Worm (Caenorhabditis elegans) whole organism, mixed stage, embryonic: Measurements from ENCODE around the gene unc-77.

Source experiments
- M03D4.4 ChIP-seq: sonication (generic microtip); optimal IDR thresholded peaks from 2 replicates; lab custom pipeline; 2017; ENCODE audit warnings: mild to moderate bottlenecking, missing genetic modification characterization, missing compliant biosample characterization
- bed-3 ChIP-seq: fragments of 200-800 bp; sonication (Bioruptor generic); optimal IDR thresholded peaks from 3 replicates; lab custom pipeline; 2018; ENCODE audit warnings: mild to moderate bottlenecking, missing genetic modification characterization, moderate library complexity, missing compliant biosample characterization
- blmp-1 ChIP-seq: fragments of 150-350 bp; optimal IDR thresholded peaks from 2 replicates; lab custom pipeline; 2014; ENCODE audit warnings: missing biosample characterization, missing genetic modification characterization
- ceh-83 ChIP-seq: fragments of 200-800 bp; sonication (Bioruptor generic); optimal IDR thresholded peaks from 2 replicates; lab custom pipeline; 2018; ENCODE audit warnings: mild to moderate bottlenecking, missing genetic modification characterization, missing compliant biosample characterization
- ces-1 ChIP-seq: fragments of 150-350 bp; optimal IDR thresholded peaks from 2 replicates; lab custom pipeline; 2014; ENCODE audit warnings: missing biosample characterization, missing genetic modification reagents, missing genetic modification characterization
- cnd-1 ChIP-seq: fragments of 200-800 bp; sonication (Bioruptor generic); optimal IDR thresholded peaks from 2 replicates; lab custom pipeline; 2018; ENCODE audit warnings: mild to moderate bottlenecking, missing genetic modification characterization, missing compliant biosample characterization
- elt-1 ChIP-seq: sonication (generic microtip); optimal IDR thresholded peaks from 2 replicates; lab custom pipeline; 2017; ENCODE audit warnings: missing genetic modification characterization, mild to moderate bottlenecking, missing compliant biosample characterization, antibody characterized with exemption, moderate library complexity, borderline replicate concordance; ENCODE audit not compliant: insufficient read depth
- elt-3 ChIP-seq: fragments of 150-350 bp; optimal IDR thresholded peaks from 2 replicates; lab custom pipeline; 2014; ENCODE audit warnings: missing biosample characterization, missing genetic modification characterization
- flh-1 ChIP-seq: fragments of 200-800 bp; sonication (Bioruptor generic); optimal IDR thresholded peaks from 2 replicates; lab custom pipeline; 2018; ENCODE audit warnings: mild to moderate bottlenecking, missing genetic modification characterization, moderate library complexity, missing compliant biosample characterization
- ham-2 ChIP-seq: fragments of 200-800 bp; sonication (Bioruptor generic); optimal IDR thresholded peaks from 2 replicates; lab custom pipeline; 2018; ENCODE audit warnings: mild to moderate bottlenecking, missing genetic modification characterization, missing compliant biosample characterization
- hlh-1 ChIP-seq: fragments of 150-350 bp; optimal IDR thresholded peaks from 2 replicates; lab custom pipeline; 2014; ENCODE audit warnings: missing biosample characterization, missing genetic modification reagents, missing genetic modification characterization
- lin-13 ChIP-seq: fragments of 150-350 bp; optimal IDR thresholded peaks from 2 replicates; lab custom pipeline; 2014; ENCODE audit warnings: missing biosample characterization, missing genetic modification characterization
- lin-32 ChIP-seq: fragments of 200-800 bp; sonication (Bioruptor generic); optimal IDR thresholded peaks from 2 replicates; lab custom pipeline; 2018; ENCODE audit warnings: mild to moderate bottlenecking, missing genetic modification characterization, missing compliant biosample characterization
- lsy-2 ChIP-seq: fragments of 150-350 bp; optimal IDR thresholded peaks from 2 replicates; lab custom pipeline; 2014; ENCODE audit warnings: missing biosample characterization, missing genetic modification characterization
- mab-5 ChIP-seq: fragments of 150-350 bp; optimal IDR thresholded peaks from 2 replicates; lab custom pipeline; 2014; ENCODE audit warnings: missing biosample characterization, missing genetic modification characterization
- mep-1 ChIP-seq: fragments of 150-350 bp; optimal IDR thresholded peaks from 2 replicates; lab custom pipeline; 2017; ENCODE audit warnings: missing biosample characterization, missing genetic modification reagents, missing genetic modification characterization, inconsistent platforms
- mls-2 ChIP-seq: sonication (generic microtip); optimal IDR thresholded peaks from 2 replicates; lab custom pipeline; 2016; ENCODE audit warnings: mild to moderate bottlenecking, missing genetic modification characterization, moderate library complexity, missing compliant biosample characterization
- nhr-12 ChIP-seq: fragments of 150-350 bp; optimal IDR thresholded peaks from 2 replicates; lab custom pipeline; 2014; ENCODE audit warnings: missing biosample characterization, missing genetic modification characterization
- nhr-28 ChIP-seq: fragments of 150-350 bp; optimal IDR thresholded peaks from 2 replicates; lab custom pipeline; 2014; ENCODE audit warnings: missing biosample characterization, missing genetic modification characterization
- pha-4 ChIP-seq: fragments of 150-350 bp; optimal IDR thresholded peaks from 2 replicates; lab custom pipeline; 2018; ENCODE audit warnings: missing biosample characterization, missing genetic modification reagents, missing genetic modification characterization
- snpc-4 ChIP-seq: fragments of 150-350 bp; optimal IDR thresholded peaks from 2 replicates; lab custom pipeline; 2014; ENCODE audit warnings: missing biosample characterization, missing genetic modification characterization
- sptf-1 ChIP-seq: sonication (generic microtip); optimal IDR thresholded peaks from 2 replicates; lab custom pipeline; 2017; ENCODE audit warnings: mild to moderate bottlenecking, missing genetic modification characterization, moderate library complexity, missing compliant biosample characterization
- tbx-8 ChIP-seq: fragments of 200-800 bp; sonication (Bioruptor generic); optimal IDR thresholded peaks from 2 replicates; lab custom pipeline; 2018; ENCODE audit warnings: mild to moderate bottlenecking, missing genetic modification characterization, moderate library complexity, missing compliant biosample characterization
- unc-120 ChIP-seq: sonication (generic microtip); optimal IDR thresholded peaks from 2 replicates; lab custom pipeline; 2017; ENCODE audit warnings: missing genetic modification characterization, missing compliant biosample characterization; ENCODE audit not compliant: poor library complexity, severe bottlenecking
- unc-39 ChIP-seq: fragments of 150-350 bp; optimal IDR thresholded peaks from 2 replicates; lab custom pipeline; 2014; ENCODE audit warnings: missing biosample characterization, missing genetic modification characterization
- zip-8 ChIP-seq: fragments of 150-350 bp; optimal IDR thresholded peaks from 2 replicates; lab custom pipeline; 2014; ENCODE audit warnings: missing biosample characterization, missing genetic modification characterization

unc-77 gene

ce11 chrIV:6183757-6184156 lies at the start of gene unc-77:
unc-77 (minus strand) TSS chrIV:6183857.
- TF ChIP-seq bed-3 (GFP tag; lab: Kevin White, UChicago): no peak

- TF ChIP-seq nhr-12 (no peak), nhr-28 (tag; lab: Kevin White, UChicago) (no peak), ham-2 (GFP tag; lab: Kevin White, UChicago) (no peak), blmp-1 (tag; lab: Kevin White, UChicago) (no peak), cnd-1 (tag; lab: Kevin White, UChicago) (no peak), unc-39 (tag; lab: Kevin White, UChicago) (no peak), M03D4.4 (tag; lab: Kevin White, UChicago) (no peak), mep-1 (tag; lab: Kevin White, UChicago) (no peak), sptf-1 (tag; lab: Kevin White, UChicago) (no peak), zip-8 (tag; lab: Kevin White, UChicago) (no peak), tbx-8 (GFP tag; lab: Kevin White, UChicago) (no peak), lin-32 (GFP tag; lab: Kevin White, UChicago) (no peak), ceh-83 (GFP tag; lab: Kevin White, UChicago) (no peak), pha-4 (tag; lab: Kevin White, UChicago) (no peak)
- TF ChIP-seq, all 35 proteins: peak for 0
Observed at ce11 chrIV:6232769-6233290, 49.2 kb upstream of the unc-77 start, which contains the start of gene F58F9.3. F58F9.3 (plus strand) TSS chrIV:6233240.

- TF ChIP-seq ces-1 (GFP tag; lab: Kevin White, UChicago) (no peak), nhr-28 (tag; lab: Kevin White, UChicago) (no peak), lsy-2 (tag; lab: Kevin White, UChicago) (no peak), flh-1 (GFP tag; lab: Kevin White, UChicago) (no peak), elt-3 (tag; lab: Kevin White, UChicago) (no peak), lin-13 (tag; lab: Kevin White, UChicago) (no peak), snpc-4 (tag; lab: Kevin White, UChicago) (no peak), ham-2 (GFP tag; lab: Kevin White, UChicago) (no peak), elt-1 (tag; lab: Kevin White, UChicago) (no peak)
Observed at ce11 chrIV:6230560-6231073, 47.0 kb upstream of the unc-77 start, which contains the start of gene F58F9.4. F58F9.4 (plus strand) TSS chrIV:6231023.

DNA sequence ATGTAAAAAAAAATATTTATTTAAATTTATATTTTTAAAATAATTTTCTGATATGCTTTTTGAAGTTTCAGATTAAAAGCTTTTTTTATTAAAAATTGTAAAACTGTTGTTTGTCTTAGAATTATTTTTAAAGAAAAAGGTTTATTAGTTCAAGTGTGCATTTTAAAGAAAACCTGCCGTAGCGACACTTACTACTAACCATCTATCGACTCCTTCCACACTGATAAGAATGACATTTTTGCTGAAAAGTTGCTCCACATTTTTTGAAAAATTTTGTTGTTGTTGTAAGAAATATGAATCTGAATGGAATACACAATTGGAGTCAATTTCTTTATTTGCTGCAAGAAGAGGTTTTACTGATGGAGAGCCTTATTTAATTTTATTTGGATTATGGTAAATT lies 44.3 kb upstream of the unc-77 start, which contains the start of gene C49A9.1:
TSS of gene C49A9.1 (plus strand) at position 217 of the 400 bp plus-strand sequence.
- no peak for TF ChIP-seq flh-1 (GFP tag; lab: Kevin White, UChicago)

DNA sequence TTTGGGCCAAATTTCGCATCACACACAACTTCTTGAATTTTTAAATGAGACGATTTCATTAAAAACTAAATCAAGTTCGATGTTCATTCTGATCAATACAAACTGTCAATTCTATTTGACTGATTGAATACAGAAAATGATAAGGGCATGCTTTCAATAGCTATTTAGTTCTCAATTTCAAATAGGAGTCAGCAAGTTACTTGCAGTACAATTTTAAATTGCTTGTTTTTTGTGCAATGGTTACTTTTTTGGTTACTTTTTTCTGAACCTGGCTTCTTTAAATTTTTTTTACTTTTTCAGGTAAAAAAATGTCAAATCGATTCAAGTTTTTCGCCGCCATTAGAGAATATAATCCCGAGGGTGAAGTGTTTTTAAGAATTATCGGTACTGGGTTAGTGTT lies 41.5 kb upstream of the unc-77 start, which contains the start of gene C49A9.2:
TSS of gene C49A9.2 (plus strand) at position 301 of the 400 bp plus-strand sequence.
- TF ChIP-seq hlh-1 (tag; lab: Kevin White, UChicago) (no peak), mls-2 (tag; lab: Kevin White, UChicago) (no peak), snpc-4 (tag; lab: Kevin White, UChicago) (no peak), unc-39 (tag; lab: Kevin White, UChicago) (no peak)

- no peak for TF ChIP-seq flh-1 (GFP tag; lab: Kevin White, UChicago)
- no peak for TF ChIP-seq ceh-83 (GFP tag; lab: Kevin White, UChicago)
Observed at ce11 chrIV:6221878-6222277, 38.2 kb upstream of the unc-77 start, which contains the start of gene C49A9.3. C49A9.3 (plus strand) TSS chrIV:6222089.

DNA sequence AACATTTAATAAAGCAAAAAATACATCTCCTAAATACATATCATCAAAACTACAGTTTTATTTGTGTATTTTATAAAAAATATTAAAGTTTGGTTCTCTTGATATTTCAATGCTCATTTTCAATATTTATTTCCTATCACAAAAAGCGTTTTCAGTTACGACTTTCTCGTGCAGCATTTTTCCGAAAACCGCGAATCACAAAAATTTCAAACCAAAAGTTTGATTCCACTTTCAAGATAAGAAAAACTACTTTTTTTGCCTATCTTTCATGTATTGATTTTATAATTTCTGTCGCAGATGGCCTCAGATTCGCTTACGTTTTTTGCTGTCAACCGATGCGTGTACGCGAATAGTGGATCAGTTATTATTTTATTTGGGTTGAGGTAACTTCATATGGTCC lies 35.8 kb upstream of the unc-77 start, which contains the start of gene C49A9.4:
TSS of gene C49A9.4 (plus strand) at position 265 of the 400 bp plus-strand sequence.
- no peak for TF ChIP-seq flh-1 (GFP tag; lab: Kevin White, UChicago)
- TF ChIP-seq elt-3 (tag; lab: Kevin White, UChicago): no peak
- TF ChIP-seq ces-1 (GFP tag; lab: Kevin White, UChicago): no peak
- no peak for TF ChIP-seq M03D4.4 (tag; lab: Kevin White, UChicago)
- TF ChIP-seq snpc-4 (tag; lab: Kevin White, UChicago): no peak
- no peak for TF ChIP-seq nhr-12
- no peak for TF ChIP-seq elt-1 (tag; lab: Kevin White, UChicago)
- no peak for TF ChIP-seq lin-13 (tag; lab: Kevin White, UChicago)
- no peak for TF ChIP-seq mab-5 (tag; lab: Kevin White, UChicago)
- TF ChIP-seq mep-1 (tag; lab: Kevin White, UChicago): no peak
- no peak for TF ChIP-seq unc-120 (tag; lab: Kevin White, UChicago)
- no peak for TF ChIP-seq nhr-28 (tag; lab: Kevin White, UChicago)
- TF ChIP-seq lin-32 (GFP tag; lab: Kevin White, UChicago): no peak
- no peak for TF ChIP-seq ham-2 (GFP tag; lab: Kevin White, UChicago)
- no peak for TF ChIP-seq sptf-1 (tag; lab: Kevin White, UChicago)
- TF ChIP-seq mls-2 (tag; lab: Kevin White, UChicago): no peak
- no peak for TF ChIP-seq ceh-83 (GFP tag; lab: Kevin White, UChicago)
- no peak for TF ChIP-seq bed-3 (GFP tag; lab: Kevin White, UChicago)
- TF ChIP-seq, all 35 proteins: peak for 0
